Fruit fly (Drosophila melanogaster) whole organism, embryonic: ENCODE measurements around the gene CG32318.
A peak's percentile ranks its signal among the peaks of the same experiment; 100 is the strongest.

Source experiments
- BEAF-32 ChIP-seq: fragments of 200-800 bp; sonication (Bioruptor generic); optimal IDR thresholded peaks from 3 replicates; lab custom pipeline; 2017; ENCODE audit warnings: missing biosample characterization, missing genetic modification characterization, mild to moderate bottlenecking, moderate library complexity, missing genetic modification reagents
- BtbVII ChIP-seq: fragments of 200-800 bp; sonication (Bioruptor generic); optimal IDR thresholded peaks from 3 replicates; lab custom pipeline; 2017; ENCODE audit warnings: missing biosample characterization, mild to moderate bottlenecking, missing genetic modification characterization
- C15 ChIP-seq: fragments of 200-800 bp; sonication (Bioruptor generic); IDR thresholded peaks from 3 replicates; pipeline ENCODE4 v1.3.6; 2022; ENCODE audit warnings: missing biosample characterization, missing genetic modification characterization
- CG10267 ChIP-seq: fragments of 200-800 bp; sonication (Bioruptor generic); optimal IDR thresholded peaks from 2 replicates; lab custom pipeline; 2018; ENCODE audit warnings: missing biosample characterization, mild to moderate bottlenecking, missing genetic modification characterization, moderate library complexity
- CG10274 ChIP-seq: fragments of 200-800 bp; sonication (Bioruptor generic); optimal IDR thresholded peaks from 3 replicates; lab custom pipeline; 2017; ENCODE audit warnings: missing biosample characterization, mild to moderate bottlenecking, missing genetic modification characterization
- CG10543 ChIP-seq: fragments of 200-800 bp; sonication (Bioruptor generic); optimal IDR thresholded peaks from 3 replicates; lab custom pipeline; 2017; ENCODE audit warnings: missing biosample characterization, mild to moderate bottlenecking, missing genetic modification characterization, moderate library complexity
- CG14441 ChIP-seq: fragments of 200-800 bp; sonication (Bioruptor generic); IDR thresholded peaks from 2 replicates; pipeline ENCODE4 v1.3.6; 2022; ENCODE audit warnings: missing biosample characterization, missing genetic modification characterization
- CG15011 ChIP-seq: fragments of 200-800 bp; sonication (Bioruptor generic); optimal IDR thresholded peaks from 3 replicates; lab custom pipeline; 2018; ENCODE audit warnings: missing biosample characterization, mild to moderate bottlenecking, missing genetic modification characterization
- CG15601 ChIP-seq: fragments of 200-800 bp; sonication (Bioruptor generic); optimal IDR thresholded peaks from 3 replicates; lab custom pipeline; 2019; ENCODE audit warnings: missing biosample characterization, mild to moderate bottlenecking, missing genetic modification characterization, moderate library complexity
- CG1603 ChIP-seq: fragments of 200-800 bp; sonication (Bioruptor generic); optimal IDR thresholded peaks from 2 replicates; lab custom pipeline; 2019; ENCODE audit warnings: missing biosample characterization, mild to moderate bottlenecking, missing genetic modification characterization, moderate library complexity
- CG16813 ChIP-seq: fragments of 200-800 bp; sonication (Bioruptor generic); IDR thresholded peaks from 3 replicates; pipeline ENCODE4 v1.3.6; 2022; ENCODE audit warnings: missing biosample characterization, missing genetic modification characterization; ENCODE audit not compliant: partially characterized antibody
- CG18011 ChIP-seq: fragments of 200-800 bp; sonication (Bioruptor generic); optimal IDR thresholded peaks from 2 replicates; lab custom pipeline; 2017; ENCODE audit warnings: missing biosample characterization, missing genetic modification characterization, mild to moderate bottlenecking, moderate library complexity, missing genotype
- CG1832 ChIP-seq: fragments of 200-800 bp; sonication (Bioruptor generic); optimal IDR thresholded peaks from 2 replicates; lab custom pipeline; 2017; ENCODE audit warnings: missing biosample characterization, mild to moderate bottlenecking, missing genetic modification characterization, inconsistent platforms
- CG31441 ChIP-seq: fragments of 200-800 bp; sonication (Bioruptor generic); IDR thresholded peaks from 2 replicates; pipeline ENCODE4 v1.3.6; 2022; ENCODE audit warnings: missing biosample characterization, missing genetic modification characterization
- CG8089 ChIP-seq: fragments of 200-800 bp; sonication (Bioruptor generic); optimal IDR thresholded peaks from 3 replicates; lab custom pipeline; 2016; ENCODE audit warnings: missing biosample characterization, missing genetic modification characterization
- CG9609 ChIP-seq: fragments of 200-800 bp; sonication (Bioruptor generic); optimal IDR thresholded peaks from 3 replicates; lab custom pipeline; 2016; ENCODE audit warnings: missing biosample characterization, missing genetic modification characterization
- Camta ChIP-seq: fragments of 200-800 bp; sonication (Bioruptor generic); optimal IDR thresholded peaks from 2 replicates; lab custom pipeline; 2016; ENCODE audit warnings: missing biosample characterization, missing genetic modification characterization
- Dbx ChIP-seq: fragments of 200-800 bp; sonication (Bioruptor generic); IDR thresholded peaks from 3 replicates; pipeline ENCODE4 v1.3.6; 2022; ENCODE audit warnings: missing biosample characterization, missing genetic modification characterization
- Dfd ChIP-seq, 2 experiments: fragments of >200 bp; optimal IDR thresholded peaks; 2 replicates each; lab custom pipeline; 2017; ENCODE audit warnings: missing biosample characterization in 2 of 2, missing genetic modification characterization in 2 of 2
- Doc2 ChIP-seq: fragments of 200-800 bp; sonication (Bioruptor generic); IDR thresholded peaks from 2 replicates; pipeline ENCODE4 v1.3.6; 2022; ENCODE audit warnings: missing biosample characterization, missing genetic modification characterization
- Fer3 ChIP-seq: fragments of 200-800 bp; sonication (Bioruptor generic); optimal IDR thresholded peaks from 2 replicates; lab custom pipeline; 2018; ENCODE audit warnings: missing biosample characterization, mild to moderate bottlenecking, missing genetic modification characterization, moderate library complexity
- GATAe ChIP-seq: fragments of 200-800 bp; sonication (Bioruptor generic); conservative IDR thresholded peaks from 2 replicates; pipeline ENCODE4 v1.3.6; 2022; ENCODE audit warnings: missing biosample characterization, missing genetic modification characterization
- Jarid2 ChIP-seq: fragments of 200-800 bp; sonication (Bioruptor generic); optimal IDR thresholded peaks from 3 replicates; lab custom pipeline; 2017; ENCODE audit warnings: mild to moderate bottlenecking, missing biosample characterization, missing genetic modification reagents, missing genetic modification characterization
- Lim3 ChIP-seq: fragments of 200-800 bp; sonication (Bioruptor generic); IDR thresholded peaks from 2 replicates; pipeline ENCODE4 v1.3.6; 2022; ENCODE audit warnings: missing biosample characterization, missing genetic modification characterization
- MBD-R2 ChIP-seq: fragments of 200-800 bp; sonication (Bioruptor generic); IDR thresholded peaks from 2 replicates; pipeline ENCODE4 v1.3.6; 2022; ENCODE audit warnings: missing biosample characterization, missing genetic modification characterization
- Myb ChIP-seq: fragments of 200-800 bp; sonication (Bioruptor generic); optimal IDR thresholded peaks from 2 replicates; lab custom pipeline; 2016; ENCODE audit warnings: missing biosample characterization, missing genetic modification characterization
- Nf-YB ChIP-seq: fragments of 200-800 bp; sonication (Bioruptor generic); optimal IDR thresholded peaks from 3 replicates; lab custom pipeline; 2019; ENCODE audit warnings: missing biosample characterization, mild to moderate bottlenecking, missing genetic modification characterization, moderate library complexity
- PHDP ChIP-seq: fragments of 200-800 bp; sonication (Bioruptor generic); optimal IDR thresholded peaks from 3 replicates; lab custom pipeline; 2018; ENCODE audit warnings: missing biosample characterization, mild to moderate bottlenecking, missing genetic modification characterization, moderate library complexity
- Ptx1 ChIP-seq: fragments of 200-800 bp; sonication (Bioruptor generic); IDR thresholded peaks from 2 replicates; pipeline ENCODE4 v1.3.6; 2022; ENCODE audit warnings: missing biosample characterization, missing genetic modification characterization
- Rx ChIP-seq: fragments of 200-800 bp; sonication (Bioruptor generic); IDR thresholded peaks from 2 replicates; pipeline ENCODE4 v1.3.6; 2022; ENCODE audit warnings: missing biosample characterization, missing genetic modification characterization
- YL-1 ChIP-seq: fragments of 200-800 bp; sonication (Bioruptor generic); optimal IDR thresholded peaks from 3 replicates; lab custom pipeline; 2017; ENCODE audit warnings: missing biosample characterization, mild to moderate bottlenecking, missing genetic modification characterization
- ap ChIP-seq: fragments of 200-800 bp; sonication (Bioruptor generic); IDR thresholded peaks from 2 replicates; pipeline ENCODE4 v1.3.6; 2022; ENCODE audit warnings: missing biosample characterization, missing genetic modification characterization
- ash1 ChIP-seq: fragments of 200-800 bp; sonication (Bioruptor generic); optimal IDR thresholded peaks from 2 replicates; lab custom pipeline; 2018; ENCODE audit warnings: missing biosample characterization, mild to moderate bottlenecking, missing genetic modification characterization
- caup ChIP-seq: fragments of 200-800 bp; sonication (Bioruptor generic); optimal IDR thresholded peaks from 3 replicates; lab custom pipeline; 2017; ENCODE audit warnings: missing biosample characterization, mild to moderate bottlenecking, missing genetic modification characterization, moderate library complexity; ENCODE audit not compliant: severe bottlenecking
- chif ChIP-seq, 2 experiments: fragments of 200-800 bp; sonication (Bioruptor generic); optimal IDR thresholded peaks; 3 replicates each; lab custom pipeline; 2016; ENCODE audit warnings: missing biosample characterization in 2 of 2, missing genetic modification characterization in 2 of 2
- grau ChIP-seq: fragments of 200-800 bp; optimal IDR thresholded peaks from 3 replicates; lab custom pipeline; 2019; ENCODE audit warnings: missing biosample characterization, mild to moderate bottlenecking, missing genetic modification characterization, moderate library complexity
- kni ChIP-seq: fragments of 200-800 bp; sonication (Bioruptor generic); optimal IDR thresholded peaks from 3 replicates; lab custom pipeline; 2017; ENCODE audit warnings: mild to moderate bottlenecking, missing biosample characterization, missing genetic modification reagents, missing genetic modification characterization
- onecut ChIP-seq: fragments of 200-800 bp; sonication (Bioruptor generic); IDR thresholded peaks from 2 replicates; pipeline ENCODE4 v1.3.6; 2022; ENCODE audit warnings: missing biosample characterization, missing genetic modification characterization
- sc ChIP-seq, 3 experiments: fragments of >200 bp in 2 of 3; fragments of 200-800 bp in 1 of 3; sonication (Bioruptor generic) in 1 of 3; optimal IDR thresholded peaks; 2 replicates in 2 of 3; 3 replicates in 1 of 3; lab custom pipeline; 2017; ENCODE audit warnings: mild to moderate bottlenecking in 1 of 3, missing biosample characterization in 1 of 3, missing genetic modification characterization in 1 of 3, missing genetic modification reagents in 1 of 3
- slp2 ChIP-seq: fragments of 200-800 bp; sonication (Bioruptor generic); optimal IDR thresholded peaks from 2 replicates; lab custom pipeline; 2016; ENCODE audit warnings: missing biosample characterization, missing genetic modification characterization
- so ChIP-seq: fragments of 200-800 bp; sonication (Bioruptor generic); IDR thresholded peaks from 3 replicates; pipeline ENCODE4 v1.3.6; 2022; ENCODE audit warnings: missing biosample characterization, missing genetic modification characterization
- tgo ChIP-seq: fragments of 200-800 bp; sonication (Bioruptor generic); IDR thresholded peaks from 3 replicates; pipeline ENCODE4 v1.3.6; 2022; ENCODE audit warnings: missing biosample characterization, missing genetic modification characterization
- tna ChIP-seq: fragments of 200-800 bp; sonication (Bioruptor generic); IDR thresholded peaks from 2 replicates; pipeline ENCODE4 v1.3.6; 2022; ENCODE audit warnings: missing biosample characterization, missing genetic modification characterization; ENCODE audit not compliant: partially characterized antibody
- tup ChIP-seq: fragments of 200-800 bp; sonication (Bioruptor generic); optimal IDR thresholded peaks from 2 replicates; lab custom pipeline; 2016; ENCODE audit warnings: missing biosample characterization, mild to moderate bottlenecking, missing genetic modification characterization, moderate library complexity
- unc-4 ChIP-seq: fragments of 200-800 bp; sonication (Bioruptor generic); IDR thresholded peaks from 2 replicates; pipeline ENCODE4 v1.3.6; 2022; ENCODE audit warnings: missing biosample characterization, missing genetic modification characterization; ENCODE audit not compliant: partially characterized antibody
- unpg ChIP-seq: fragments of 200-800 bp; sonication (Bioruptor generic); optimal IDR thresholded peaks from 3 replicates; lab custom pipeline; 2018; ENCODE audit warnings: missing biosample characterization, mild to moderate bottlenecking, missing genetic modification characterization, moderate library complexity
- vfl ChIP-seq: fragments of 200-800 bp; sonication (Bioruptor generic); optimal IDR thresholded peaks from 2 replicates; lab custom pipeline; 2016; ENCODE audit warnings: missing biosample characterization, missing genetic modification characterization

CG32318 gene

dm6 chr3L:1204674-1205547 is 41.8 kb downstream of the CG32318 start, which contains the start of gene CG9119 (continued):
- TF ChIP-seq Dfd (GFP tag; optimal IDR thresholded peaks at IDR 0.05; lab: Kevin White, UChicago) = no peak
- peak; percentile 55 for TF ChIP-seq CG10274 (GFP tag; lab: Kevin White, UChicago)
- TF ChIP-seq Doc2 (GFP tag; lab: Robert Waterston, UW) = no peak
- peak; percentile 39 for TF ChIP-seq CG15601 (tag; lab: Kevin White, UChicago)
- TF ChIP-seq CG31441 = peak; percentile 61; the same call in 1 of the 2 replicates
- peak; percentile 61 for TF ChIP-seq CG9609 (GFP tag; lab: Kevin White, UChicago)
- peak; percentile 37 to 42 for TF ChIP-seq chif (GFP tag; optimal IDR thresholded peaks at IDR 0.05; lab: Kevin White, UChicago)
- TF ChIP-seq CG16813 (GFP tag; lab: Robert Waterston, UW) = no peak
- peak; percentile 10; the same call in 1 of the 2 replicates for TF ChIP-seq onecut (GFP tag; lab: Robert Waterston, UW)
- TF ChIP-seq Rx (GFP tag; lab: Robert Waterston, UW) = no peak
- peak; percentile 72 for TF ChIP-seq Ptx1 (GFP tag; lab: Robert Waterston, UW)
- TF ChIP-seq Fer3 (tag; lab: Kevin White, UChicago) = peak; percentile 47
- TF ChIP-seq ap (GFP tag; lab: Robert Waterston, UW) = no peak
- peak; percentile 62 for TF ChIP-seq slp2 (GFP tag; lab: Kevin White, UChicago)
- peak; percentile 31 for TF ChIP-seq CG8089 (GFP tag; lab: Kevin White, UChicago)
- TF ChIP-seq YL-1 (GFP tag; lab: Kevin White, UChicago) = no peak
- TF ChIP-seq Myb = peak; percentile 70
- peak; percentile 39; the same call in 1 of the 2 replicates for TF ChIP-seq Lim3 (GFP tag; lab: Robert Waterston, UW)
- peak; percentile 84 for TF ChIP-seq CG10543
- TF ChIP-seq BEAF-32 (GFP tag; lab: Kevin White, UChicago) = no peak
- TF ChIP-seq C15 (GFP tag; lab: Robert Waterston, UW) = no peak
- TF ChIP-seq grau (tag; lab: Kevin White, UChicago) = peak; percentile 95
- TF ChIP-seq kni (GFP tag; lab: Kevin White, UChicago) = peak; percentile 49
- no peak for TF ChIP-seq so (GFP tag; lab: Robert Waterston, UW)
- TF ChIP-seq CG14441 (GFP tag; lab: Robert Waterston, UW) = peak; percentile 51
- peak; percentile 10 for TF ChIP-seq Nf-YB (GFP tag; lab: Kevin White, UChicago)
- TF ChIP-seq ash1 (GFP tag; lab: Kevin White, UChicago) = no peak
- TF ChIP-seq CG1832 (GFP tag; lab: Kevin White, UChicago) = no peak
- TF ChIP-seq CG15011 = peak; percentile 66
- peak; percentile 39 for TF ChIP-seq BtbVII (GFP tag; lab: Kevin White, UChicago)
- no peak for TF ChIP-seq MBD-R2 (GFP tag; lab: Robert Waterston, UW)
- peak; percentile 57 for TF ChIP-seq PHDP
- TF ChIP-seq tup (GFP tag; lab: Kevin White, UChicago) = no peak
- no peak for TF ChIP-seq tna (GFP tag; lab: Robert Waterston, UW)
- peak; percentile 58 for TF ChIP-seq caup
- peak; percentile 56 for TF ChIP-seq Camta (GFP tag; lab: Kevin White, UChicago)
- no peak for TF ChIP-seq unc-4 (GFP tag; lab: Robert Waterston, UW)
- TF ChIP-seq vfl = peak; percentile 48
- TF ChIP-seq sc (optimal IDR thresholded peaks at IDR 0.05; lab: Kevin White, UChicago) = no peak
- TF ChIP-seq sc (GFP tag; optimal IDR thresholded peaks at IDR 0.05; lab: Kevin White, UChicago) = peak; percentile 32
- no peak for TF ChIP-seq CG18011 (GFP tag; lab: Kevin White, UChicago)
- TF ChIP-seq GATAe (GFP tag; lab: Robert Waterston, UW) = peak; percentile 41
- peak; percentile 55; the same call in 1 of the 3 replicates for TF ChIP-seq Dbx (GFP tag; lab: Robert Waterston, UW)
- TF ChIP-seq CG1603 (tag; lab: Kevin White, UChicago) = peak; percentile 59
- TF ChIP-seq Jarid2 = no peak
- TF ChIP-seq CG10267 (tag; lab: Kevin White, UChicago) = peak; percentile 25
- TF ChIP-seq unpg (GFP tag; lab: Kevin White, UChicago) = peak; percentile 53
- TF ChIP-seq tgo (GFP tag; lab: Robert Waterston, UW) = peak; percentile 59
